Worm (Caenorhabditis elegans) whole organism, L2 larva: Measurements from ENCODE around the gene clec-183.
A peak's percentile ranks its signal among the peaks of the same experiment; 100 is the strongest.
"Not testable (repeated sequence)": the region's sequence is repeated elsewhere in the genome, so short reads cannot be mapped to it uniquely, and the experiment has no call there.

Experiments
- R02D3.7 ChIP-seq: fragments of 150-350 bp; optimal IDR thresholded peaks from 2 replicates; lab custom pipeline; 2014; ENCODE audit warnings: missing biosample characterization, missing genetic modification characterization
- Y55F3AM.14 ChIP-seq: fragments of 200-800 bp; sonication (Bioruptor generic); optimal IDR thresholded peaks from 2 replicates; lab custom pipeline; 2018; ENCODE audit warnings: mild to moderate bottlenecking, missing genetic modification characterization, missing compliant biosample characterization
- ZK546.5 ChIP-seq: sonication (generic microtip); optimal IDR thresholded peaks from 2 replicates; lab custom pipeline; 2017; ENCODE audit warnings: missing biosample characterization, missing genetic modification characterization
- ama-1 ChIP-seq: fragments of 150-350 bp; optimal IDR thresholded peaks from 2 replicates; lab custom pipeline; 2018; ENCODE audit warnings: inconsistent platforms
- ceh-82 ChIP-seq: fragments of 150-350 bp; optimal IDR thresholded peaks from 2 replicates; lab custom pipeline; 2014; ENCODE audit warnings: missing biosample characterization, missing genetic modification characterization
- crh-2 ChIP-seq: sonication (generic microtip); optimal IDR thresholded peaks from 2 replicates; lab custom pipeline; 2017; ENCODE audit warnings: missing biosample characterization, missing genetic modification characterization
- dmd-4 ChIP-seq: sonication (generic microtip); optimal IDR thresholded peaks from 2 replicates; lab custom pipeline; 2017; ENCODE audit warnings: missing biosample characterization, missing genetic modification characterization
- egl-27 ChIP-seq: sonication (generic microtip); optimal IDR thresholded peaks from 3 replicates; lab custom pipeline; 2017; ENCODE audit warnings: missing biosample characterization, missing genetic modification reagents, missing genetic modification characterization
- elt-1 ChIP-seq: fragments of 150-350 bp; optimal IDR thresholded peaks from 2 replicates; lab custom pipeline; 2014; ENCODE audit warnings: missing biosample characterization, missing genetic modification characterization
- gmeb-1 ChIP-seq: fragments of 150-350 bp; optimal IDR thresholded peaks from 2 replicates; lab custom pipeline; 2014; ENCODE audit warnings: missing biosample characterization, missing genetic modification characterization
- lin-13 ChIP-seq: fragments of 150-350 bp; optimal IDR thresholded peaks from 2 replicates; lab custom pipeline; 2014; ENCODE audit warnings: missing biosample characterization, missing genetic modification reagents, missing genetic modification characterization
- lin-39 ChIP-seq: fragments of 150-350 bp; optimal IDR thresholded peaks from 2 replicates; lab custom pipeline; 2014; ENCODE audit warnings: missing biosample characterization, missing genetic modification reagents, missing genetic modification characterization
- lsy-2 ChIP-seq, 2 experiments: fragments of 150-350 bp in 1 of 2; sonication (generic microtip) in 1 of 2; optimal IDR thresholded peaks; 2 replicates each; lab custom pipeline; 2014 to 2017; ENCODE audit warnings: missing biosample characterization in 2 of 2, missing genetic modification characterization in 2 of 2
- mdl-1 ChIP-seq, 2 experiments: fragments of 150-350 bp in 1 of 2; sonication (generic microtip) in 1 of 2; optimal IDR thresholded peaks; 2 replicates each; lab custom pipeline; 2017; ENCODE audit warnings: missing biosample characterization in 2 of 2, missing genetic modification characterization in 2 of 2
- nhr-11 ChIP-seq: fragments of 150-350 bp; optimal IDR thresholded peaks from 2 replicates; lab custom pipeline; 2014; ENCODE audit warnings: missing biosample characterization, missing genetic modification characterization
- nhr-129 ChIP-seq: fragments of 150-350 bp; optimal IDR thresholded peaks from 2 replicates; lab custom pipeline; 2014; ENCODE audit warnings: missing biosample characterization, missing genetic modification characterization
- nhr-21 ChIP-seq: fragments of 150-350 bp; optimal IDR thresholded peaks from 2 replicates; lab custom pipeline; 2014; ENCODE audit warnings: missing biosample characterization, missing genetic modification characterization
- nhr-237 ChIP-seq: fragments of 150-350 bp; optimal IDR thresholded peaks from 2 replicates; lab custom pipeline; 2014; ENCODE audit warnings: missing biosample characterization, missing genetic modification characterization
- nhr-25 ChIP-seq: fragments of 150-350 bp; sonication (generic microtip); optimal IDR thresholded peaks from 3 replicates; lab custom pipeline; 2014; ENCODE audit warnings: missing biosample characterization, missing genetic modification characterization
- nhr-77 ChIP-seq: fragments of 150-350 bp; optimal IDR thresholded peaks from 2 replicates; lab custom pipeline; 2014; ENCODE audit warnings: missing biosample characterization, missing genetic modification characterization
- sma-9 ChIP-seq, 2 experiments: fragments of 150-350 bp in 1 of 2; sonication (generic microtip) in 1 of 2; optimal IDR thresholded peaks; 2 replicates each; lab custom pipeline; 2014 to 2016; ENCODE audit warnings: missing genetic modification characterization in 2 of 2, mild to moderate bottlenecking in 1 of 2, missing biosample characterization in 1 of 2, missing compliant biosample characterization in 1 of 2, missing genetic modification reagents in 1 of 2, moderate library complexity in 1 of 2
- snpc-4 ChIP-seq: fragments of 150-350 bp; optimal IDR thresholded peaks from 2 replicates; lab custom pipeline; 2014; ENCODE audit warnings: missing biosample characterization, missing genetic modification characterization
- unc-55 ChIP-seq: fragments of 150-350 bp; sonication (generic microtip); optimal IDR thresholded peaks from 3 replicates; lab custom pipeline; 2014; ENCODE audit warnings: missing biosample characterization, missing genetic modification reagents, missing genetic modification characterization
- ztf-1 ChIP-seq: fragments of 200-800 bp; sonication (Bioruptor generic); conservative IDR thresholded peaks from 2 replicates; pipeline ENCODE4 v1.3.6; 2022; ENCODE audit warnings: missing genetic modification characterization, missing compliant biosample characterization
- ztf-11 ChIP-seq: sonication (generic microtip); optimal IDR thresholded peaks from 2 replicates; lab custom pipeline; 2017; ENCODE audit warnings: missing biosample characterization, missing genetic modification characterization
- ztf-4 ChIP-seq: fragments of 150-350 bp; optimal IDR thresholded peaks from 2 replicates; lab custom pipeline; 2014; ENCODE audit warnings: missing biosample characterization, missing genetic modification characterization

clec-183 gene

DNA sequence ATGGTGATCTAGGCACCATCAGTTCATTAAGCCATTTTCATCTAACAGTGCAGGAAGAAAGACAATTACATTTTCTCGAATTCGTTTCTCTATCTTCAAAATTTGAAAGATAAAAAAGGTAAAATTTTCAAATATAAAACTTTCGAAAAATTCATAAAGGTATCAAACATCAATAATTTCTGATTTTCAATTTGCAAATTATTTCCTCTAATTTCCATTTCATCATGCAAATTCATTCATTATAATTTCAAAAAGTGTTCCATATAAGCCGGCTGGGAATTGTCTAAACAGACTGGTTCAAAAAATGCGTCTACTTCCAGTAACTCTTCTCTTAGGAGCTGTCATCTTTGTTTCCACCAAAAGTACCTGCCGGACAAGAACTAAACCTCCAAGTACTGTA, at the start of gene clec-183:
Gene clec-183, plus strand, starts transcription at position 301 of the 400 bp plus-strand sequence.
- no peak for TF ChIP-seq dmd-4
- no peak for TF ChIP-seq gmeb-1 (tag; lab: Kevin White, UChicago)
- TF ChIP-seq elt-1 (tag; lab: Kevin White, UChicago), result no peak

ce11 chrIV:9286305-9286704, 41.5 kb upstream of the clec-183 start, which contains the start of gene nhr-267:
TSS of gene nhr-267 (minus strand) at chrIV:9286405.
- TF ChIP-seq snpc-4 (tag; lab: Kevin White, UChicago); nhr-25 (tag; lab: Kevin White, UChicago); mdl-1 (tag; optimal IDR thresholded peaks at IDR 0.05; lab: Kevin White, UChicago): not testable (repeated sequence)

DNA sequence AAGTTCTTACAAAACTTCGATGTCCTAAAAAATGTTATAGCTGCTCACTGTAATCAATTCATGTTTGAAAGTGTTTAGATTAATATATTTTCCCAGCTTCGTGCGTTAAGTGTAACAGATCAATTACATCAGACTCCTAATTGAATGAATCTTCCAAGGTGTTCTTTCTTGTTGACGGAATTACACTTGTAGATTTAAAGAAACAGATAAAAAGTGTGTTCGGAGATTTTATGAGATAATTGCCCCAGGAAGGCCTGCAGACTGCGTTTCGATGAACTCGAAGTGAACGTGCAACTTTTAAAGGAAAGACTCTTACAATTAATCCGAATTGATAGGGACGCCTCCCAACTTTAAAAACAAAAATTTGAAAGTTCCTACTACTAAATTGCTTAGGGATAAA, 38.2 kb upstream of the clec-183 start:
- TF ChIP-seq Y55F3AM.14 (GFP tag; lab: Kevin White, UChicago) (no peak), egl-27 (tag; lab: Kevin White, UChicago) (no peak), lsy-2 (tag; optimal IDR thresholded peaks at IDR 0.05; lab: Kevin White, UChicago) (no peak), crh-2 (tag; lab: Kevin White, UChicago) (no peak), elt-1 (tag; lab: Kevin White, UChicago) (peak; percentile 73)

DNA sequence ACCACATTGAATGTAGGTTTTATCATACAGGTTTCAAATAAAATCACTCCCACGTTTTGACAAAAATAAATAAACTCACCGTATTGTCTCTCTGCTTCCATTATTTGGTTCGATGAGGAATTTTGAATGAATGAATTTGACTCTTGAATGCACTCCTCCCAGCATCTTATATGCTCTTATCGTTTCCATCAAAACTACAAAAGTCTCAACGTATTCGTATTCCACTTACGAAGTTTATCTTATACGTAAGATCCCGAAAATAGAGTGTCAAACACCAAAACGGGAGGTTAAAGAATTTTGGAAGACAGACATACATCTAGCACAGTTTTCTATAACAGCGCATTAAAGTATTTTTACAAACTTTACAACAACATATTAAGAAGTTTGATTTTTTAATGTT, 34.0 kb upstream of the clec-183 start, which contains the start of gene nhr-264:
Gene nhr-264, minus strand, starts transcription at position 101 of the 400 bp plus-strand sequence.
- TF ChIP-seq crh-2 (tag; lab: Kevin White, UChicago); Y55F3AM.14 (GFP tag; lab: Kevin White, UChicago); nhr-21 (tag; lab: Kevin White, UChicago): not testable (repeated sequence)
- TF ChIP-seq, all 48 proteins: peak for 0; not testable (repeated sequence) for 48

- no peak for TF ChIP-seq ceh-82 (tag; lab: Kevin White, UChicago)
- no peak for TF ChIP-seq elt-1 (tag; lab: Kevin White, UChicago)
- TF ChIP-seq lin-39 (tag; lab: Kevin White, UChicago), result no peak
- TF ChIP-seq ztf-1 (GFP tag; lab: Robert Waterston, UW), result no peak
Observed at ce11 chrIV:9296285-9296684, 31.5 kb upstream of the clec-183 start, which contains the start of gene F49C12.1. TSS of gene F49C12.1 (minus strand) at chrIV:9296354.

- TF ChIP-seq ZK546.5 (tag; lab: Kevin White, UChicago), result no peak
- no peak for TF ChIP-seq nhr-77 (tag; lab: Kevin White, UChicago)
- no peak for TF ChIP-seq elt-1 (tag; lab: Kevin White, UChicago)
- TF ChIP-seq nhr-11 (tag; lab: Kevin White, UChicago), result no peak
- no peak for TF ChIP-seq ama-1 (lab: Kevin White, UChicago)
- TF ChIP-seq ztf-11 (tag; lab: Kevin White, UChicago), result no peak
- no peak for TF ChIP-seq nhr-21 (tag; lab: Kevin White, UChicago)
- no peak for TF ChIP-seq Y55F3AM.14 (GFP tag; lab: Kevin White, UChicago)
- TF ChIP-seq mdl-1 (tag; optimal IDR thresholded peaks at IDR 0.05; lab: Kevin White, UChicago), result no peak
- TF ChIP-seq, all 48 proteins: peak for 0
Observed at ce11 chrIV:9299145-9299544, 28.7 kb upstream of the clec-183 start, which contains the start of gene F49C12.2. TSS of gene F49C12.2 (minus strand) at chrIV:9299245.

- TF ChIP-seq sma-9 (GFP tag; optimal IDR thresholded peaks at IDR 0.05; lab: Kevin White, UChicago) (no peak), sma-9 (tag; optimal IDR thresholded peaks at IDR 0.05; lab: Kevin White, UChicago) (no peak), ztf-4 (tag; lab: Kevin White, UChicago) (no peak), nhr-77 (tag; lab: Kevin White, UChicago) (no peak), lin-13 (GFP tag; lab: Kevin White, UChicago) (no peak), nhr-25 (tag; lab: Kevin White, UChicago) (no peak), unc-55 (no peak), nhr-237 (tag; lab: Kevin White, UChicago) (no peak), nhr-129 (tag; lab: Kevin White, UChicago) (no peak), gmeb-1 (tag; lab: Kevin White, UChicago) (no peak), R02D3.7 (no peak), lsy-2 (tag; optimal IDR thresholded peaks at IDR 0.05; lab: Kevin White, UChicago) (no peak)
Observed at ce11 chrIV:9300127-9300526, 27.7 kb upstream of the clec-183 start, which contains the start of gene F49C12.3. TSS of gene F49C12.3 (plus strand) at chrIV:9300427.
